Worm (Caenorhabditis elegans) whole organism, midembryonic: ENCODE measurements around the gene srw-87.
"Not testable (repeated sequence)": the region's sequence is repeated elsewhere in the genome, so short reads cannot be mapped to it uniquely, and the experiment has no call there.

Experiments
- T22C8.4 ChIP-seq: fragments of 200-800 bp; sonication (Bioruptor generic); IDR thresholded peaks from 2 replicates; pipeline ENCODE4 v1.3.6; 2022; ENCODE audit warnings: missing genetic modification characterization, missing compliant biosample characterization
- cog-1 ChIP-seq: sonication (generic microtip); optimal IDR thresholded peaks from 2 replicates; lab custom pipeline; 2016; ENCODE audit warnings: missing genetic modification characterization, missing compliant biosample characterization
- flt-1 ChIP-seq: fragments of 200-800 bp; sonication (Bioruptor generic); IDR thresholded peaks from 2 replicates; pipeline ENCODE4 v1.3.6; 2022; ENCODE audit warnings: missing genetic modification characterization, missing compliant biosample characterization
- klf-2 ChIP-seq: fragments of 200-800 bp; sonication (Bioruptor generic); conservative IDR thresholded peaks from 2 replicates; pipeline ENCODE4 v1.3.6; 2022; ENCODE audit warnings: missing genetic modification reagents, missing genetic modification characterization, missing compliant biosample characterization
- med-1 ChIP-seq: sonication (generic microtip); optimal IDR thresholded peaks from 2 replicates; lab custom pipeline; 2017; ENCODE audit warnings: missing genetic modification characterization, mild to moderate bottlenecking, missing compliant biosample characterization, antibody characterized with exemption, missing genetic modification reagents; ENCODE audit not compliant: insufficient read depth
- ref-1 ChIP-seq: fragments of 200-800 bp; sonication (Bioruptor generic); conservative IDR thresholded peaks from 2 replicates; pipeline ENCODE4 v1.3.6; 2022; ENCODE audit warnings: missing genetic modification reagents, missing genetic modification characterization, missing compliant biosample characterization
- tab-1 ChIP-seq: fragments of 200-800 bp; sonication (Bioruptor generic); IDR thresholded peaks from 2 replicates; pipeline ENCODE4 v1.3.6; 2022; ENCODE audit warnings: missing genetic modification characterization, missing compliant biosample characterization
- ztf-23 ChIP-seq: fragments of 200-800 bp; sonication (Bioruptor generic); IDR thresholded peaks from 2 replicates; pipeline ENCODE4 v1.3.6; 2022; ENCODE audit warnings: missing genetic modification reagents, missing genetic modification characterization, missing compliant biosample characterization
- ztf-29 ChIP-seq: fragments of 200-800 bp; sonication (Bioruptor generic); IDR thresholded peaks from 2 replicates; pipeline ENCODE4 v1.3.6; 2022; ENCODE audit warnings: missing genetic modification reagents, missing genetic modification characterization, missing compliant biosample characterization

Gene srw-87

ce11 chrV:16382949-16383348, 46.5 kb downstream of the srw-87 start:
- no peak for TF ChIP-seq ztf-29 (GFP tag; lab: Robert Waterston, UW)
- no peak for TF ChIP-seq ztf-23 (GFP tag; lab: Robert Waterston, UW)
- TF ChIP-seq T22C8.4 (GFP tag; lab: Robert Waterston, UW), result no peak
- no peak for TF ChIP-seq cog-1 (tag; lab: Kevin White, UChicago)
- TF ChIP-seq tab-1 (GFP tag; lab: Robert Waterston, UW), result no peak
- TF ChIP-seq klf-2 (GFP tag; lab: Robert Waterston, UW), result no peak
- no peak for TF ChIP-seq med-1 (GFP tag; lab: Kevin White, UChicago)
- TF ChIP-seq ref-1, result no peak
- TF ChIP-seq flt-1 (GFP tag; lab: Robert Waterston, UW), result no peak

ce11 chrV:16383729-16384128, 47.3 kb downstream of the srw-87 start, which contains the start of gene F13A7.7:
Gene F13A7.7, minus strand, starts transcription at chrV:16383829.
- TF ChIP-seq tab-1, flt-1, T22C8.4 (GFP tag; lab: Robert Waterston, UW): not testable (repeated sequence)
